Fruit fly (Drosophila melanogaster): ENCODE measurements around the gene CG3349.

The CG3349 gene

DNA sequence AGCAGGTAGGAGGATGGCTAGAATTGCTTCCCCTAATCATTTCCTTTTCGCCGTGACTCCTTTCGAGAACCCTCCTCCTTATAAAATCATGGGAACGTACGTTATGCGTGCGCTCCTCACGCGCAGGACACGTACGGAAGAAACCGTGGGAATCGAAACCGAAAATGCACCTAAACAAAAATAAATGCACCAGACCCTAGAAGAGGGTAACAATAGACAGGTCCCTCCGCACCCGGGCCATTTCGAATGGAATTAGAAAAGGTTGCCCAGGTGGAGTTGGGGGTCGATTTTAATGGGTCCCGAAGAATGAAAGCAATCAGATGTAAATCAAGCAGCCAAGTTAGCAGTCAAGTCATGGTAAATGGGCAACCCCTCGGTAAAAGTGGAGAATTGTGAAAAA, at the start of gene CG3349:
Gene CG3349, plus strand, starts transcription at position 289 of the 400 bp plus-strand sequence.
- TF ChIP-seq pad (GFP tag; optimal IDR thresholded peaks at IDR 0.05) (no peak), Crg-1 (GFP tag; optimal IDR thresholded peaks at IDR 0.05) (no peak), kay (GFP tag; ENCODE audit: borderline replicate concordance) (no peak), Hr96 (GFP tag; optimal IDR thresholded peaks at IDR 0.05) (no peak), CG7101 (tag; optimal IDR thresholded peaks at IDR 0.05) (no peak), CG1620 (GFP tag; optimal IDR thresholded peaks at IDR 0.05) (no peak), Mnt (GFP tag; optimal IDR thresholded peaks at IDR 0.05) (no peak), toe (GFP tag; optimal IDR thresholded peaks at IDR 0.05) (no peak), CG33017 (tag; optimal IDR thresholded peaks at IDR 0.05) (no peak), bab1 (GFP tag; optimal IDR thresholded peaks at IDR 0.05) (no peak), tj (GFP tag; optimal IDR thresholded peaks at IDR 0.05) (no peak), CG12768 (GFP tag; optimal IDR thresholded peaks at IDR 0.05) (no peak), cic (GFP tag; optimal IDR thresholded peaks at IDR 0.05) (no peak), ovo (GFP tag; optimal IDR thresholded peaks at IDR 0.05) (no peak), CG14711 (tag; optimal IDR thresholded peaks at IDR 0.05) (no peak), cnc (optimal IDR thresholded peaks at IDR 0.05) (no peak), CG7045 (GFP tag; optimal IDR thresholded peaks at IDR 0.05) (no peak)

DNA sequence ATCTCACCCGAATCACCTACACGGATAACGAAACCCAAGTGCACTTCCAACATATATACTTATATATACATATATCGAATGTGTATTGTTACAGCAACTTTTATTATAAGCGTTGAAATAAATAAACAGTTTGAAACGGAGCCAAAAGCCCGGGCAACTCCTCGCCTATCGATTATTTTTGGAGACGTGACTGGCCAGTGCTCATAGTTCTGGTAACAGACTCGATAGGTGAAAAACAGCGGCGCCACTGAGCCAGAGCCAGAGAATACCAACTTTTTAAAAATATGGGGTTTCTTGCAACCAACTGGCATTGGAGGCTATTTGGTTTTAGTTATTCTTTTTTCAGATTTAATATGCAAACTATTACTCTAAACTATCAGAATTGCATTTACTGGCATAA, 36.7 kb upstream of the CG3349 start:
- TF ChIP-seq CG11617 (GFP tag; optimal IDR thresholded peaks at IDR 0.05) = no peak
- no peak for TF ChIP-seq CG14711 (tag; optimal IDR thresholded peaks at IDR 0.05)
- no peak for TF ChIP-seq CG7045 (GFP tag; optimal IDR thresholded peaks at IDR 0.05)

DNA sequence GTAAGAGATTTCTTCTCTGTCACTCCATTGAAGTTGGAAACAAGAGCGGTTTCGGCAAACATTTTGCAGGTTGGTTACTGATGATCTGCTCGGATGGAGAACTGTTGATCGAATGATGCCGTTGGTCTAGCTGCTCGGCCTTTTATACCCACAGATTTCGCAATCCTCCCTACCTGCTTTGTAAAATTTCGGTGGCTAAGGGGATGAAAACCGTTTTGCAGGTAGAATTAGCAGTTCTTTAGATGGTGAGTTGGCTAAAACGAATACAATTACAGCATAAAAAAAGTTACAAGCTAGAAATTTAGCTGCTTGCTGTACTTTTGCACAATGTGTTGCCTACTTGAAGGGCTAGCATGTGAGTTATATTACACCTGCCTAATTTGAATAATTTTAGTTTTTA, 35.2 kb upstream of the CG3349 start, which contains the start of gene CG13465:
Gene CG13465, minus strand, starts transcription at position 101 of the 400 bp plus-strand sequence.
- no peak for TF ChIP-seq CG11617 (GFP tag; optimal IDR thresholded peaks at IDR 0.05)
- no peak for TF ChIP-seq toe (GFP tag; optimal IDR thresholded peaks at IDR 0.05)
- TF ChIP-seq pad (GFP tag; optimal IDR thresholded peaks at IDR 0.05) = no peak

DNA sequence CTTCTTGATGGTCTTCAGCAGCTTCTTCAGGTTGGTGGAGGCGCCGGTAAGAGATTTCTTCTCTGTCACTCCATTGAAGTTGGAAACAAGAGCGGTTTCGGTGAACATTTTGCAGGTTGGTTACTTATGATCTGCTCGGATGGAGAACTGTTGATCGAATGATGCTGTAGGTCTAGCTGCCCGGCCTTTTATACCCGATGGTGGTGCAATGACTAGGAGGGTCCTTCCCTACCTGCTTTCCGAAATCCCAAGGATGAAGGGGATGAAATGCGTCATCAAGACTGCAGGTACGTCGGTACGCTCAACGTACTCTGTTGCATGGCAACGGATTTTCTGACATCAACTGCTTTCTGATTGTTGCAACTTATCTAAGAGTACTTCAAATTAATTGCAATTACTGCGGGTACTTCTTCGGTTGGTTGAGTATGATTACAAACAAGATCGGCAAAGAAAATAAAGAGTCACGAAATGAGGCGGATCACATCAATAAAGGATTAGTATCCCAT, 33.4 kb upstream of the CG3349 start, which contains the start of gene BobA:
Gene BobA, minus strand, starts transcription at position 165 of the 506 bp plus-strand sequence.
- TF ChIP-seq Mnt (GFP tag; optimal IDR thresholded peaks at IDR 0.05) = no peak
- TF ChIP-seq cnc (optimal IDR thresholded peaks at IDR 0.05) = no peak
- TF ChIP-seq tj (GFP tag; optimal IDR thresholded peaks at IDR 0.05) = no peak
- no peak for TF ChIP-seq CG1620 (GFP tag; optimal IDR thresholded peaks at IDR 0.05)
- TF ChIP-seq CG33017 (tag; optimal IDR thresholded peaks at IDR 0.05) = no peak
- no peak for TF ChIP-seq cic (GFP tag; optimal IDR thresholded peaks at IDR 0.05)
- TF ChIP-seq CG7101 (tag; optimal IDR thresholded peaks at IDR 0.05) = no peak
- no peak for TF ChIP-seq toe (GFP tag; optimal IDR thresholded peaks at IDR 0.05)

DNA sequence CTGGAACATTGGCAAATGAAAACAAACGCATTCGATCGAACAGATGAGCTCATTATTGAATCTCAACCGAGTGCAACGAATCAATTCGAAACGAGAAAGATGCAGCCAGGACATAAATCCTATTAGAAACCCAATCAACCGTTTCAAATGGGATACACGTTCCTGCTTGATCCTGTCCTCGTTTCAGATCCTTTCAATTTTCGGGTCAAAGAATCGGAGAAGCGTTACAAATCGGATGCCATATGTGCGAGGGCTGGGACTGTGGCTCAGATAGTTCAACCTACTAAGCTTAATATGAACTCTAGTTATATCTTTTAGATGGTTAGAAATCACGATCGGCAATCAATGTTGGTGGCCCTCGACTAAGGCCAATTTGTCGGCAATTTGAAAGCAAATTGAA, 29.5 kb upstream of the CG3349 start:
- no peak for TF ChIP-seq CG12768 (GFP tag; optimal IDR thresholded peaks at IDR 0.05)
- TF ChIP-seq pad (GFP tag; optimal IDR thresholded peaks at IDR 0.05) = no peak
- TF ChIP-seq CG7045 (GFP tag; optimal IDR thresholded peaks at IDR 0.05) = no peak
- TF ChIP-seq CG7101 (tag; optimal IDR thresholded peaks at IDR 0.05) = no peak
- TF ChIP-seq tj (GFP tag; optimal IDR thresholded peaks at IDR 0.05) = no peak

DNA sequence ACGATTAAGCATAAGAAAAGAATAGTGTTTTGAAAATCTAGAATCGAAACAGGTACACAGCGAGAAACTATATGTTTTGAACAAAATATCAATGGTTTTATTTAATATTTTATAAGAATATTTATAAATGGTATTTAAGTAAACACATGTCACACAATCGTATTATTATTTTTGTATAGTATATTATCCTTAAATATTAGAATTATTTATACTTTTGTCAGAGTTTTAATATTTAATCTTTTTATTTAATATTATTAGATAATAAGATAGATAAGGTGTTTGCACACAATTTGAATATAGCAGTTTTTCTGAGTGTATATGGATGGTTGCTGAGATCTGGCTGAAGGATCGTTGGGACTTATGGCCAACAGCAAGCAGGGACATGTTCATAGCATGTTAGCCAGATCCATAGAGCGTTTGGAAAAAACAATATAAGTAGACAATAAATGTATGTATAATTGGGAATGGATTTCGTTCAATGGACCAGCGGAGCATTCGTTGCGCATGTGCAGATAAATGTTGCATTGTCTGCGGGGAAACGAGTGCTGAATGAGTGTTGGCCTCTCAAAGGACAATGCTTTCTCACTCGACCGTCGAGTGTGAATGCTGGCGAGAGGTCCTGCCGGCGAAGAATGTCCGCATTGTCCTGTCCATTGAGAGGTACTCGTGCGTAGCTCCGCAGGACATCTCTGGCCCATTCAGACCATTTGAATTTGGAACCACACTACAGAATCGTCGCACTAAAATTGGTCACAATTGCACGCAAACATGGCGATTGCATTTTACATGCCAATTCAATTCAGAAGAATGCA, 26.4 kb upstream of the CG3349 start:
- TF ChIP-seq CG12768 (GFP tag; optimal IDR thresholded peaks at IDR 0.05) (no peak), pad (GFP tag; optimal IDR thresholded peaks at IDR 0.05) (no peak), cnc (optimal IDR thresholded peaks at IDR 0.05) (no peak), Crg-1 (GFP tag; optimal IDR thresholded peaks at IDR 0.05) (no peak), tj (GFP tag; optimal IDR thresholded peaks at IDR 0.05) (no peak), CG1620 (GFP tag; optimal IDR thresholded peaks at IDR 0.05) (no peak), CG7045 (GFP tag; optimal IDR thresholded peaks at IDR 0.05) (no peak), bab1 (GFP tag; optimal IDR thresholded peaks at IDR 0.05) (no peak), CG33017 (tag; optimal IDR thresholded peaks at IDR 0.05) (no peak), cic (GFP tag; optimal IDR thresholded peaks at IDR 0.05) (no peak), CG5204 (GFP tag; optimal IDR thresholded peaks at IDR 0.05) (no peak), Hr96 (GFP tag; optimal IDR thresholded peaks at IDR 0.05) (no peak), Mnt (GFP tag; optimal IDR thresholded peaks at IDR 0.05) (no peak), toe (GFP tag; optimal IDR thresholded peaks at IDR 0.05) (no peak), CG7101 (tag; optimal IDR thresholded peaks at IDR 0.05) (no peak)

DNA sequence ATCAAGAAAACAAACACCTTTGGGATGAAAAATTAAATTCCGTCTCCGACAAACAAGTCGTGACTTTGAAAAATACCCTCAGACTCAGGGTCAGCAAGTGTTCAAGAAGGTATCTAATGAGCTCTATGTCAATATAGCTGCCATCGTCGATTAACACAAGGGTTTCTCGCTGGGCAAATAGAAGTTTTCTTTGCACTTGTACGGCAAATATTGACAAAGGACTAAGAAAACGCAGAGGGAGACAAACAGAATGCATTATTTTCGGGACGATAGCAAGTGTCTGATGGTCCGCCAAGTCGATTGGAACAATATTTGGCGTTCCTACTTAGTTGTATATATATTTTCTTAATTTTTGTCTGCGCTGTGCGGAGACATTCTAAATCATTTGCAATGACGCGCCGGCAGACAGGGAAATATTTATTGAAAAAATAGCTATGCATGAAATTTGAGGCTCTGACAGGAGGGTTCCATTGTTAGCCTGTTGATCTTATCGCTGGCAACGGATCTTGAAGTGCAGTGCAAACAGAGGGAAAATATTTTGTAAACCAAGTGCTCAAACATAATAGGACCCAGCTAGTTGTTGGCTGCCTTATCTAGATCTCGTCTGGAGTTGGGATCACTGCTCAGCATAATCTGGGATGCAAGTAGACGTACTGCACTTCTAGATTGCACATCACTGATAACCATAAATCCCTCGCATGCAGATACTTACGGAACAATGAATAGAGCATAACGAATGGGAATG, 23.0 kb upstream of the CG3349 start:
- TF ChIP-seq cic (GFP tag; optimal IDR thresholded peaks at IDR 0.05) (no peak), Crg-1 (GFP tag; optimal IDR thresholded peaks at IDR 0.05) (no peak), CG5204 (GFP tag; optimal IDR thresholded peaks at IDR 0.05) (no peak), CG11617 (GFP tag; optimal IDR thresholded peaks at IDR 0.05) (no peak), CG7101 (tag; optimal IDR thresholded peaks at IDR 0.05) (no peak), Clk (GFP tag; optimal IDR thresholded peaks at IDR 0.05) (no peak), kay (GFP tag; ENCODE audit: borderline replicate concordance) (no peak), ovo (GFP tag; optimal IDR thresholded peaks at IDR 0.05) (no peak), toe (GFP tag; optimal IDR thresholded peaks at IDR 0.05) (no peak), CG7045 (GFP tag; optimal IDR thresholded peaks at IDR 0.05) (no peak), tj (GFP tag; optimal IDR thresholded peaks at IDR 0.05) (no peak), CG12768 (GFP tag; optimal IDR thresholded peaks at IDR 0.05) (no peak), Hr96 (GFP tag; optimal IDR thresholded peaks at IDR 0.05) (no peak), CG14711 (tag; optimal IDR thresholded peaks at IDR 0.05) (no peak)

Measured in whole organism, adult.